Worm (Caenorhabditis elegans): ENCODE measurements around the gene sft-1.

Gene sft-1

DNA sequence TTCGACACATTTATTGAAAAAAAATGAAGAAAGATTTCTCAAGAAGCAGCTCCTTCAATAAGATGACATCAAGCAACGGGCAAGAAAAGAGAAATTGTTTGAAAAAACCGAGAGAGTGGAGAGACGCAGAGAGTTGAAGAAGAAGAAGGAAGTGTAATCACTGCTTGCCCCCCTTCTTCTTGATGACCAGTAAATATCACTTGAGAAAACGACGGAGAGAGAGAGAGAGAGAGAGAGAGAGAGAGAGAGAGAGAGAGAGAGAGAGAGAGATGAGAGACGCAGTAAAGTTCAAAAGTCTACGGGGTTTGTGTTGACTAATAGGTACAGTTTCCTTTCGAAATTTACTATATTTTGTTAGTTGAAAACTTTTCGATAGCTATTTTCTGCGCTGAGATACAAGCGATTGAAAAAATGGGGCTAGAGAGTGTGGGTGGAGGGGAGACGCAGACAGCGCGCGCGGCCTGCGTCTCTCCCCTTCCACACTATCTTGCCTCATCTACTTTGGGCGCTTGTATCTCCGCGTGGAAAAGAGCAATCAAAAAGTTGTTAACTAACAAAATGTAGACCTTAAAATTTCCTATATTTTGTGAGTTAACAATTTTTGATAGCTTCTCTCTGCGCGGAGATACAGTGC, 20.5 kb upstream of the sft-1 start:
- peak; percentile 44 for TF ChIP-seq snpc-4 (tag; optimal IDR thresholded peaks at IDR 0.05)
- TF ChIP-seq pqm-1 (tag; optimal IDR thresholded peaks at IDR 0.05) = no peak
- TF ChIP-seq ama-1 (optimal IDR thresholded peaks at IDR 0.05) = no peak
- no peak for TF ChIP-seq ceh-88 (GFP tag; IDR thresholded peaks at IDR 0.05)
- TF ChIP-seq nhr-85 (tag) = peak; percentile 82
- TF ChIP-seq ces-1 (GFP tag; optimal IDR thresholded peaks at IDR 0.05) = no peak
- peak; percentile 41 for TF ChIP-seq lin-13 (GFP tag; optimal IDR thresholded peaks at IDR 0.05)
- TF ChIP-seq nhr-237 (tag; optimal IDR thresholded peaks at IDR 0.05) = no peak
- no peak for TF ChIP-seq lir-3 (tag; optimal IDR thresholded peaks at IDR 0.05; ENCODE audit: poor library complexity)
- TF ChIP-seq ceh-8 (GFP tag; optimal IDR thresholded peaks at IDR 0.05) = no peak
- no peak for TF ChIP-seq zip-4 (GFP tag; optimal IDR thresholded peaks at IDR 0.05)
- peak; percentile 39 for TF ChIP-seq C16A3.4 (tag; optimal IDR thresholded peaks at IDR 0.05)
- peak; percentile 33 for TF ChIP-seq xbp-1 (tag; optimal IDR thresholded peaks at IDR 0.05)
- peak; percentile 20 for TF ChIP-seq nhr-11 (tag; optimal IDR thresholded peaks at IDR 0.05)
- no peak for TF ChIP-seq ztf-4 (tag; optimal IDR thresholded peaks at IDR 0.05)
- TF ChIP-seq grh-1 (GFP tag; IDR thresholded peaks at IDR 0.05) = no peak
- TF ChIP-seq pax-3 (tag; optimal IDR thresholded peaks at IDR 0.05) = peak; percentile 16
- no peak for TF ChIP-seq nhr-12 (tag; optimal IDR thresholded peaks at IDR 0.05)
- no peak for TF ChIP-seq fkh-8 (tag; optimal IDR thresholded peaks at IDR 0.05)
- no peak for TF ChIP-seq zag-1 (tag; optimal IDR thresholded peaks at IDR 0.05)
- TF ChIP-seq rnt-1 (tag; optimal IDR thresholded peaks at IDR 0.05) = peak; percentile 79
- TF ChIP-seq blmp-1 (tag; optimal IDR thresholded peaks at IDR 0.05) = peak; percentile 51
- peak; percentile 35 for TF ChIP-seq swsn-7 (tag; optimal IDR thresholded peaks at IDR 0.05)
- no peak for TF ChIP-seq sptf-1 (tag; optimal IDR thresholded peaks at IDR 0.05)
- TF ChIP-seq sox-4 (tag; optimal IDR thresholded peaks at IDR 0.05) = no peak
- TF ChIP-seq lin-14 (GFP tag; optimal IDR thresholded peaks at IDR 0.05) = peak; percentile 88
- peak in 2 of 6 experiments; percentile 18 to 34 for TF ChIP-seq elt-3 (tag; optimal IDR thresholded peaks at IDR 0.05)
- no peak for TF ChIP-seq Y116A8C.19 (tag; optimal IDR thresholded peaks at IDR 0.05; ENCODE audit: borderline replicate concordance)
- no peak for TF ChIP-seq fkh-4 (tag; optimal IDR thresholded peaks at IDR 0.05; ENCODE audit: borderline replicate concordance)
- TF ChIP-seq ztf-11 (tag; optimal IDR thresholded peaks at IDR 0.05) = no peak
- TF ChIP-seq unc-130 (tag; optimal IDR thresholded peaks at IDR 0.05) = peak; percentile 14
- no peak for TF ChIP-seq nhr-84 (tag; optimal IDR thresholded peaks at IDR 0.05)
- no peak for TF ChIP-seq ets-5 (GFP tag; IDR thresholded peaks at IDR 0.05)
- TF ChIP-seq lin-35 (GFP tag; optimal IDR thresholded peaks at IDR 0.05) = peak; percentile 41 to 57
- no peak for TF ChIP-seq isw-1 (GFP tag; IDR thresholded peaks at IDR 0.05)
- no peak for TF ChIP-seq irx-1 (tag; optimal IDR thresholded peaks at IDR 0.05)
- 0 out of 2 replicates have a peak, but pooled peaks have one; percentile 29 for TF ChIP-seq unc-98 (GFP tag; IDR thresholded peaks at IDR 0.05)
- peak; percentile 31 to 57 (median 45) for TF ChIP-seq dpl-1 (GFP tag; optimal IDR thresholded peaks at IDR 0.05)
- no peak for TF ChIP-seq efl-3 (GFP tag; optimal IDR thresholded peaks at IDR 0.05)
- TF ChIP-seq ceh-63 (GFP tag; optimal IDR thresholded peaks at IDR 0.05) = no peak
- TF ChIP-seq pag-3 (tag; optimal IDR thresholded peaks at IDR 0.05; ENCODE audit: borderline replicate concordance, insufficient read depth) = no peak
- no peak for TF ChIP-seq aly-2 (tag; optimal IDR thresholded peaks at IDR 0.05)
- TF ChIP-seq F16B12.6 (tag; optimal IDR thresholded peaks at IDR 0.05) = no peak
- TF ChIP-seq nhr-19 (GFP tag; conservative IDR thresholded peaks at IDR 0.05) = peak; percentile 72
- no peak for TF ChIP-seq unc-62 (GFP tag; optimal IDR thresholded peaks at IDR 0.05)
- peak; percentile 58 for TF ChIP-seq sup-37 (GFP tag; optimal IDR thresholded peaks at IDR 0.05)
- TF ChIP-seq C04F5.9 (tag; optimal IDR thresholded peaks at IDR 0.05) = no peak
- TF ChIP-seq nhr-76 (tag; optimal IDR thresholded peaks at IDR 0.05) = no peak
- no peak for TF ChIP-seq ceh-90 (tag; optimal IDR thresholded peaks at IDR 0.05)
- TF ChIP-seq nhr-77 (tag; optimal IDR thresholded peaks at IDR 0.05) = peak; percentile 85
- TF ChIP-seq ceh-82 (tag; optimal IDR thresholded peaks at IDR 0.05) = peak in 2 of 3 experiments; percentile 10 to 32
- no peak for TF ChIP-seq C34B4.2 (tag; optimal IDR thresholded peaks at IDR 0.05)
- peak; percentile 30 for TF ChIP-seq skn-1 (tag; optimal IDR thresholded peaks at IDR 0.05)

Measured in whole organism, L1 larva.